Fruit fly (Drosophila melanogaster): ENCODE measurements around the gene CG11760.

Gene CG11760

dm6 chr3R:8744198-8744597 is 25.2 kb downstream of the CG11760 start:
- TF ChIP-seq Camta (GFP tag; optimal IDR thresholded peaks at IDR 0.05) = no peak
- TF ChIP-seq CG3847 (GFP tag; IDR thresholded peaks at IDR 0.05) = peak; percentile 52
- no peak for TF ChIP-seq eyg (GFP tag; optimal IDR thresholded peaks at IDR 0.05)
- TF ChIP-seq Nf-YC (tag; optimal IDR thresholded peaks at IDR 0.05) = peak; percentile 5
- peak; percentile 27 for TF ChIP-seq Hr3 (GFP tag; optimal IDR thresholded peaks at IDR 0.05)
- peak; percentile 29 for TF ChIP-seq CG9817 (tag; optimal IDR thresholded peaks at IDR 0.05)
- TF ChIP-seq repo (GFP tag; optimal IDR thresholded peaks at IDR 0.05) = no peak
- TF ChIP-seq lab (GFP tag; optimal IDR thresholded peaks at IDR 0.05) = peak; percentile 50
- no peak for TF ChIP-seq cas (GFP tag; IDR thresholded peaks at IDR 0.05)
- no peak for TF ChIP-seq fru (optimal IDR thresholded peaks at IDR 0.05)
- no peak for TF ChIP-seq al (GFP tag; IDR thresholded peaks at IDR 0.05)
- TF ChIP-seq Jarid2 (GFP tag; optimal IDR thresholded peaks at IDR 0.05) = no peak
- TF ChIP-seq CG12155 (GFP tag; optimal IDR thresholded peaks at IDR 0.05) = no peak
- TF ChIP-seq CG12769 (tag; optimal IDR thresholded peaks at IDR 0.05) = peak; percentile 32
- no peak for TF ChIP-seq Fer2 (tag; optimal IDR thresholded peaks at IDR 0.05)
- 0 out of 2 replicates have a peak, but pooled peaks have one; percentile 15 for TF ChIP-seq CG4404 (GFP tag; IDR thresholded peaks at IDR 0.05)
- TF ChIP-seq CG15011 (GFP tag; optimal IDR thresholded peaks at IDR 0.05) = no peak
- TF ChIP-seq CG18011 (GFP tag; optimal IDR thresholded peaks at IDR 0.05) = no peak
- no peak for TF ChIP-seq CG13287 (GFP tag; IDR thresholded peaks at IDR 0.05; ENCODE audit: partially characterized antibody)
- no peak for TF ChIP-seq sna (GFP tag; IDR thresholded peaks at IDR 0.05; ENCODE audit: partially characterized antibody)
- no peak for TF ChIP-seq bowl (GFP tag; IDR thresholded peaks at IDR 0.05)
- no peak for TF ChIP-seq GATAe (GFP tag; conservative IDR thresholded peaks at IDR 0.05)
- TF ChIP-seq Side (GFP tag; optimal IDR thresholded peaks at IDR 0.05) = no peak
- TF ChIP-seq CG7963 (GFP tag; IDR thresholded peaks at IDR 0.05; ENCODE audit: partially characterized antibody) = no peak
- TF ChIP-seq bab2 (GFP tag; optimal IDR thresholded peaks at IDR 0.05) = no peak
- no peak for TF ChIP-seq her (GFP tag; optimal IDR thresholded peaks at IDR 0.05)
- TF ChIP-seq wor (GFP tag; IDR thresholded peaks at IDR 0.05) = no peak
- no peak for TF ChIP-seq hbn (GFP tag; IDR thresholded peaks at IDR 0.05; ENCODE audit: partially characterized antibody)
- 0 out of 2 replicates have a peak, but pooled peaks have one; percentile 32 for TF ChIP-seq dimm (GFP tag; IDR thresholded peaks at IDR 0.05)
- no peak for TF ChIP-seq CG14860 (GFP tag; IDR thresholded peaks at IDR 0.05; ENCODE audit: partially characterized antibody)
- TF ChIP-seq Sox102F (GFP tag; optimal IDR thresholded peaks at IDR 0.05) = peak; percentile 58
- no peak for TF ChIP-seq Sin3A (optimal IDR thresholded peaks at IDR 0.05)
- no peak for TF ChIP-seq CG9727 (GFP tag; optimal IDR thresholded peaks at IDR 0.05)
- TF ChIP-seq CG12236 (GFP tag; optimal IDR thresholded peaks at IDR 0.05) = no peak
- peak; percentile 33; the same call in 1 of the 3 replicates for TF ChIP-seq ken (GFP tag; IDR thresholded peaks at IDR 0.05)
- TF ChIP-seq Usf (GFP tag; optimal IDR thresholded peaks at IDR 0.05) = no peak
- no peak for TF ChIP-seq mld (GFP tag; IDR thresholded peaks at IDR 0.05; ENCODE audit: partially characterized antibody)
- TF ChIP-seq hth (optimal IDR thresholded peaks at IDR 0.05) = no peak
- TF ChIP-seq CG1792 (GFP tag; optimal IDR thresholded peaks at IDR 0.05) = no peak
- no peak for TF ChIP-seq CG10274 (GFP tag; optimal IDR thresholded peaks at IDR 0.05)
- TF ChIP-seq CG33213 (GFP tag; optimal IDR thresholded peaks at IDR 0.05) = no peak
- TF ChIP-seq hkb (optimal IDR thresholded peaks at IDR 0.05) = no peak
- peak; percentile 48; the same call in 1 of the 2 replicates for TF ChIP-seq hkb (GFP tag; IDR thresholded peaks at IDR 0.05)
- TF ChIP-seq H15 (GFP tag; IDR thresholded peaks at IDR 0.05) = 0 out of 3 replicates have a peak, but pooled peaks have one; percentile 21
- TF ChIP-seq Dip3 (GFP tag; optimal IDR thresholded peaks at IDR 0.05) = peak; percentile 53
- no peak for TF ChIP-seq CG8359 (GFP tag; optimal IDR thresholded peaks at IDR 0.05; ENCODE audit: borderline replicate concordance)
- no peak for TF ChIP-seq CG33557 (GFP tag; optimal IDR thresholded peaks at IDR 0.05)
- no peak for TF ChIP-seq CG11085 (GFP tag; IDR thresholded peaks at IDR 0.05)
- TF ChIP-seq CG9876 (GFP tag; optimal IDR thresholded peaks at IDR 0.05) = no peak
- TF ChIP-seq CG14667 (GFP tag; IDR thresholded peaks at IDR 0.05) = 0 out of 2 replicates have a peak, but pooled peaks have one; percentile 27
- no peak for TF ChIP-seq usp (GFP tag; optimal IDR thresholded peaks at IDR 0.05)
- TF ChIP-seq Ravus (GFP tag; IDR thresholded peaks at IDR 0.05) = no peak
- no peak for TF ChIP-seq ab (GFP tag; optimal IDR thresholded peaks at IDR 0.05)
